Fruit fly (Drosophila melanogaster) whole organism, embryonic: Measurements from ENCODE around the gene Rab19.

Source experiments
- CG10274 ChIP-seq: fragments of 200-800 bp; sonication (Bioruptor generic); optimal IDR thresholded peaks from 3 replicates; lab custom pipeline; 2017; ENCODE audit warnings: missing biosample characterization, mild to moderate bottlenecking, missing genetic modification characterization
- CG10979 ChIP-seq: fragments of 200-800 bp; sonication (Bioruptor generic); optimal IDR thresholded peaks from 2 replicates; lab custom pipeline; 2018; ENCODE audit warnings: missing biosample characterization, mild to moderate bottlenecking, missing genetic modification characterization, moderate library complexity
- CG11085 ChIP-seq: fragments of 200-800 bp; sonication (Bioruptor generic); IDR thresholded peaks from 2 replicates; pipeline ENCODE4 v1.3.6; 2022; ENCODE audit warnings: missing biosample characterization, missing genetic modification characterization
- CG12219 ChIP-seq: fragments of 200-800 bp; sonication (Bioruptor generic); optimal IDR thresholded peaks from 3 replicates; lab custom pipeline; 2018; ENCODE audit warnings: missing biosample characterization, mild to moderate bottlenecking, missing genetic modification characterization
- CG13123 ChIP-seq: fragments of 200-800 bp; sonication (Bioruptor generic); optimal IDR thresholded peaks from 2 replicates; lab custom pipeline; 2016; ENCODE audit warnings: missing biosample characterization, missing genetic modification characterization
- CG13287 ChIP-seq: fragments of 200-800 bp; sonication (Bioruptor generic); IDR thresholded peaks from 2 replicates; pipeline ENCODE4 v1.3.6; 2022; ENCODE audit warnings: missing biosample characterization, missing genetic modification characterization; ENCODE audit not compliant: partially characterized antibody
- CG14014 ChIP-seq: fragments of 200-800 bp; sonication (Bioruptor generic); IDR thresholded peaks from 2 replicates; pipeline ENCODE4 v1.3.6; 2022; ENCODE audit warnings: missing biosample characterization, missing genetic modification characterization
- CG14667 ChIP-seq: fragments of 200-800 bp; sonication (Bioruptor generic); IDR thresholded peaks from 2 replicates; pipeline ENCODE4 v1.3.6; 2022; ENCODE audit warnings: missing biosample characterization, missing genetic modification characterization
- CG1602 ChIP-seq: fragments of 200-800 bp; sonication (Bioruptor generic); optimal IDR thresholded peaks from 3 replicates; lab custom pipeline; 2016; ENCODE audit warnings: missing biosample characterization, missing genetic modification characterization
- CG16813 ChIP-seq: fragments of 200-800 bp; sonication (Bioruptor generic); IDR thresholded peaks from 3 replicates; pipeline ENCODE4 v1.3.6; 2022; ENCODE audit warnings: missing biosample characterization, missing genetic modification characterization; ENCODE audit not compliant: partially characterized antibody
- CG17359 ChIP-seq: fragments of 200-800 bp; sonication (Bioruptor generic); optimal IDR thresholded peaks from 3 replicates; lab custom pipeline; 2018; ENCODE audit warnings: missing biosample characterization, mild to moderate bottlenecking, missing genetic modification characterization, moderate library complexity
- CG17385 ChIP-seq: fragments of 200-800 bp; sonication (Bioruptor generic); optimal IDR thresholded peaks from 3 replicates; lab custom pipeline; 2018; ENCODE audit warnings: missing biosample characterization, mild to moderate bottlenecking, missing genetic modification characterization
- CG2202 ChIP-seq: fragments of 200-800 bp; sonication (Bioruptor generic); optimal IDR thresholded peaks from 2 replicates; lab custom pipeline; 2018; ENCODE audit warnings: missing biosample characterization, mild to moderate bottlenecking, missing genetic modification characterization
- CG2712 ChIP-seq: fragments of 200-800 bp; optimal IDR thresholded peaks from 3 replicates; lab custom pipeline; 2019; ENCODE audit warnings: missing biosample characterization, mild to moderate bottlenecking, missing genetic modification characterization, moderate library complexity
- CG30403 ChIP-seq: fragments of 200-800 bp; sonication (Bioruptor generic); optimal IDR thresholded peaks from 3 replicates; lab custom pipeline; 2016; ENCODE audit warnings: missing biosample characterization, missing genetic modification characterization
- CG31365 ChIP-seq: fragments of 200-800 bp; sonication (Bioruptor generic); optimal IDR thresholded peaks from 2 replicates; lab custom pipeline; 2018; ENCODE audit warnings: missing biosample characterization, mild to moderate bottlenecking, missing genetic modification characterization
- CG3281 ChIP-seq: fragments of 200-800 bp; sonication (Bioruptor generic); optimal IDR thresholded peaks from 3 replicates; lab custom pipeline; 2017; ENCODE audit warnings: missing biosample characterization, mild to moderate bottlenecking, missing genetic modification characterization
- CG6654 ChIP-seq: fragments of 200-800 bp; sonication (Bioruptor generic); optimal IDR thresholded peaks from 2 replicates; lab custom pipeline; 2017; ENCODE audit warnings: missing biosample characterization, mild to moderate bottlenecking, missing genetic modification characterization
- CG6765 ChIP-seq: fragments of 200-800 bp; sonication (Bioruptor generic); optimal IDR thresholded peaks from 3 replicates; lab custom pipeline; 2017; ENCODE audit warnings: missing biosample characterization, mild to moderate bottlenecking, missing genetic modification characterization
- CG7556 ChIP-seq: fragments of 200-800 bp; sonication (Bioruptor generic); optimal IDR thresholded peaks from 2 replicates; lab custom pipeline; 2017; ENCODE audit warnings: missing biosample characterization, mild to moderate bottlenecking, missing genetic modification characterization
- CG7839 ChIP-seq: fragments of 200-800 bp; sonication (Bioruptor generic); optimal IDR thresholded peaks from 3 replicates; lab custom pipeline; 2018; ENCODE audit warnings: missing biosample characterization, mild to moderate bottlenecking, missing genetic modification characterization, moderate library complexity
- CG7987 ChIP-seq: fragments of 200-800 bp; sonication (Bioruptor generic); optimal IDR thresholded peaks from 2 replicates; lab custom pipeline; 2018; ENCODE audit warnings: missing biosample characterization, mild to moderate bottlenecking, missing genetic modification characterization, moderate library complexity
- CG8944 ChIP-seq: fragments of 200-800 bp; sonication (Bioruptor generic); optimal IDR thresholded peaks from 3 replicates; lab custom pipeline; 2016; ENCODE audit warnings: missing biosample characterization, missing genetic modification characterization
- CG9876 ChIP-seq: fragments of 200-800 bp; sonication (Bioruptor generic); optimal IDR thresholded peaks from 2 replicates; lab custom pipeline; 2016; ENCODE audit warnings: missing biosample characterization, missing genetic modification characterization
- CrebB ChIP-seq: fragments of 200-800 bp; sonication (Bioruptor generic); optimal IDR thresholded peaks from 3 replicates; lab custom pipeline; 2018; ENCODE audit warnings: missing biosample characterization, mild to moderate bottlenecking, missing genetic modification characterization
- HLHmδ ChIP-seq: fragments of 200-800 bp; sonication (Bioruptor generic); optimal IDR thresholded peaks from 2 replicates; lab custom pipeline; 2018; ENCODE audit warnings: missing biosample characterization, mild to moderate bottlenecking, missing genetic modification characterization, moderate library complexity
- Jarid2 ChIP-seq: fragments of 200-800 bp; sonication (Bioruptor generic); optimal IDR thresholded peaks from 3 replicates; lab custom pipeline; 2017; ENCODE audit warnings: mild to moderate bottlenecking, missing biosample characterization, missing genetic modification reagents, missing genetic modification characterization
- Nf-YA ChIP-seq: fragments of 200-800 bp; sonication (Bioruptor generic); IDR thresholded peaks from 2 replicates; pipeline ENCODE4 v1.3.6; 2022; ENCODE audit warnings: missing biosample characterization, missing genetic modification characterization
- Nf-YB ChIP-seq: fragments of 200-800 bp; sonication (Bioruptor generic); optimal IDR thresholded peaks from 3 replicates; lab custom pipeline; 2019; ENCODE audit warnings: missing biosample characterization, mild to moderate bottlenecking, missing genetic modification characterization, moderate library complexity
- Oli ChIP-seq: fragments of 200-800 bp; sonication (Bioruptor generic); optimal IDR thresholded peaks from 2 replicates; lab custom pipeline; 2018; ENCODE audit warnings: missing biosample characterization, mild to moderate bottlenecking, missing genetic modification characterization, moderate library complexity
- Poxn ChIP-seq: fragments of 200-800 bp; sonication (Bioruptor generic); IDR thresholded peaks from 2 replicates; pipeline ENCODE4 v1.3.6; 2022; ENCODE audit warnings: missing biosample characterization, missing genetic modification characterization
- TFAM ChIP-seq: fragments of 200-800 bp; sonication (Bioruptor generic); optimal IDR thresholded peaks from 2 replicates; lab custom pipeline; 2017; ENCODE audit warnings: missing biosample characterization, missing genetic modification characterization, inconsistent platforms
- al ChIP-seq: fragments of 200-800 bp; sonication (Bioruptor generic); IDR thresholded peaks from 2 replicates; pipeline ENCODE4 v1.3.6; 2022; ENCODE audit warnings: missing biosample characterization, missing genetic modification characterization
- amos ChIP-seq: fragments of 200-800 bp; sonication (Bioruptor generic); IDR thresholded peaks from 2 replicates; pipeline ENCODE4 v1.3.6; 2022; ENCODE audit warnings: missing biosample characterization, missing genetic modification characterization; ENCODE audit not compliant: partially characterized antibody
- cato ChIP-seq: fragments of 200-800 bp; sonication (Bioruptor generic); optimal IDR thresholded peaks from 2 replicates; lab custom pipeline; 2016; ENCODE audit warnings: missing biosample characterization, missing genetic modification characterization, borderline replicate concordance
- crc ChIP-seq: fragments of 200-800 bp; sonication (Bioruptor generic); optimal IDR thresholded peaks from 2 replicates; lab custom pipeline; 2016; ENCODE audit warnings: missing biosample characterization, missing genetic modification characterization
- knrl ChIP-seq: fragments of 200-800 bp; sonication (Bioruptor generic); IDR thresholded peaks from 3 replicates; pipeline ENCODE4 v1.3.6; 2022; ENCODE audit warnings: missing biosample characterization, missing genetic modification characterization; ENCODE audit not compliant: partially characterized antibody
- lbe ChIP-seq: fragments of 200-800 bp; sonication (Bioruptor generic); optimal IDR thresholded peaks from 2 replicates; lab custom pipeline; 2016; ENCODE audit warnings: missing biosample characterization, mild to moderate bottlenecking, missing genetic modification characterization
- maf-S ChIP-seq: fragments of 200-800 bp; sonication (Bioruptor generic); optimal IDR thresholded peaks from 2 replicates; lab custom pipeline; 2016; ENCODE audit warnings: missing biosample characterization, missing genetic modification characterization
- nerfin-2 ChIP-seq: fragments of 200-800 bp; sonication (Bioruptor generic); IDR thresholded peaks from 2 replicates; pipeline ENCODE4 v1.3.6; 2022; ENCODE audit warnings: missing biosample characterization, missing genetic modification characterization; ENCODE audit not compliant: partially characterized antibody
- rib ChIP-seq: fragments of 200-800 bp; sonication (Bioruptor generic); IDR thresholded peaks from 2 replicates; pipeline ENCODE4 v1.3.6; 2022; ENCODE audit warnings: missing biosample characterization, missing genetic modification characterization
- sens ChIP-seq: fragments of 200-800 bp; sonication (Bioruptor generic); peaks from one replicate; lab custom pipeline; 2016; ENCODE audit warnings: missing biosample characterization, missing genetic modification characterization
- so ChIP-seq: fragments of 200-800 bp; sonication (Bioruptor generic); IDR thresholded peaks from 3 replicates; pipeline ENCODE4 v1.3.6; 2022; ENCODE audit warnings: missing biosample characterization, missing genetic modification characterization
- trem ChIP-seq: fragments of 200-800 bp; optimal IDR thresholded peaks from 3 replicates; lab custom pipeline; 2019; ENCODE audit warnings: missing biosample characterization, mild to moderate bottlenecking, missing genetic modification characterization, moderate library complexity

The Rab19 gene

dm6 chr3L:8340264-8341095 lies 43.7 kb downstream of the Rab19 start, which contains the start of the genes Prim1 and CG7083 (continued):
- TF ChIP-seq CG10979 (tag; lab: Kevin White, UChicago) (peak; percentile 50), CG14014 (GFP tag; lab: Robert Waterston, UW) (no peak), HLHmδ (GFP tag; lab: Kevin White, UChicago) (no peak), CG2712 (peak; percentile 55), CG2202 (tag; lab: Kevin White, UChicago) (peak; percentile 24), Nf-YA (GFP tag; lab: Robert Waterston, UW) (no peak), Oli (tag; lab: Kevin White, UChicago) (peak; percentile 45)

- no peak for TF ChIP-seq amos (GFP tag; lab: Robert Waterston, UW)
- TF ChIP-seq sens (GFP tag; lab: Kevin White, UChicago), result no peak
- no peak for TF ChIP-seq CG17359 (tag; lab: Kevin White, UChicago)
- no peak for TF ChIP-seq CG17385 (GFP tag; lab: Kevin White, UChicago)
- TF ChIP-seq CrebB (tag; lab: Kevin White, UChicago), result no peak
- TF ChIP-seq CG30403, result no peak
- TF ChIP-seq CG31365, result no peak
- no peak for TF ChIP-seq Jarid2 (GFP tag; lab: Kevin White, UChicago)
- TF ChIP-seq CG3281 (GFP tag; lab: Kevin White, UChicago), result no peak
- no peak for TF ChIP-seq knrl (GFP tag; lab: Robert Waterston, UW)
- no peak for TF ChIP-seq CG12219
- TF ChIP-seq Nf-YB (GFP tag; lab: Kevin White, UChicago), result no peak
- TF ChIP-seq crc (GFP tag; lab: Kevin White, UChicago), result no peak
- TF ChIP-seq CG14667, result no peak
- no peak for TF ChIP-seq trem (tag; lab: Kevin White, UChicago)
Observed at dm6 chr3L:8345182-8345581, 48.4 kb downstream of the Rab19 start.

- TF ChIP-seq CG9876 (GFP tag; lab: Kevin White, UChicago), result no peak
- no peak for TF ChIP-seq Poxn
- TF ChIP-seq cato, result peak; percentile 27
- peak; percentile 67 for TF ChIP-seq CG3281 (GFP tag; lab: Kevin White, UChicago)
- TF ChIP-seq al (GFP tag; lab: Robert Waterston, UW), result peak; percentile 65
- no peak for TF ChIP-seq CG8944 (GFP tag; lab: Kevin White, UChicago)
- TF ChIP-seq maf-S (GFP tag; lab: Kevin White, UChicago), result peak; percentile 25
- peak; percentile 61; the same call in 1 of the 2 replicates for TF ChIP-seq nerfin-2 (GFP tag; lab: Robert Waterston, UW)
- peak; percentile 2 for TF ChIP-seq CG10274 (GFP tag; lab: Kevin White, UChicago)
- TF ChIP-seq TFAM (GFP tag; lab: Kevin White, UChicago), result no peak
- TF ChIP-seq CG13123 (GFP tag; lab: Kevin White, UChicago), result peak; percentile 10
- peak; percentile 64 for TF ChIP-seq CG1602 (GFP tag; lab: Kevin White, UChicago)
- peak; percentile 74 for TF ChIP-seq CG7839
- no peak for TF ChIP-seq CG7987 (GFP tag; lab: Kevin White, UChicago)
- peak; percentile 24 for TF ChIP-seq CG6765
- TF ChIP-seq so (GFP tag; lab: Robert Waterston, UW), result no peak
- TF ChIP-seq rib, result no peak
- TF ChIP-seq lbe (GFP tag; lab: Kevin White, UChicago), result peak; percentile 76
- peak; percentile 55; the same call in 2 of the 3 replicates for TF ChIP-seq CG16813 (GFP tag; lab: Robert Waterston, UW)
- TF ChIP-seq CG7556, result peak; percentile 76
- TF ChIP-seq CrebB (tag; lab: Kevin White, UChicago), result no peak
- TF ChIP-seq CG11085 (GFP tag; lab: Robert Waterston, UW), result peak; percentile 41
- TF ChIP-seq CG6654 (GFP tag; lab: Kevin White, UChicago), result peak; percentile 22
- TF ChIP-seq CG13287 (GFP tag; lab: Robert Waterston, UW), result peak; percentile 68
Observed at dm6 chr3L:8346100-8346980, 49.5 kb downstream of the Rab19 start, which contains the start of the genes CG7182 and GAPcenA. Gene CG7182, minus strand, starts transcription at chr3L:8346382. Gene GAPcenA, plus strand, starts transcription at chr3L:8346561.
